Worm (Caenorhabditis elegans): ENCODE results near the gene F15E6.3.

DNA sequence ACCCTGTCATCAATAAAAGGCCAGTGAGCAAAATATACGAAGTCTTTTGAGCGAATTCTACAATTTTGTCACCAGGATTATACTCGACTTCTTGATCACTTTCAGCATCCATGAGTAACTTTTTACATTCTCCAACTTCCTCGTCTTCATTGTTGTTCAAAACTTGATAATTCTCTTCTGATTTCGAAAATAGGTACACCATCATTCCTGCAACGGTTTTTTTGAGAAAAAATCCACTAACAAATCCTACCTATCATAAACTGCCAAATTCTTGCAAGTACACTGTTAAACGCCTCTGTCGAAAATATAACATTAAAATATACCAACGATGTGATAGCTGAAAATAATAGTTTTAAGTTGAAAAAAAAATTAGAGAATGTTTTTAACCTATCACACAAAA is 50.1 kb downstream of the F15E6.3 start:
- TF ChIP-seq hlh-11 (tag; optimal IDR thresholded peaks at IDR 0.05) (no peak), hlh-30 (tag; optimal IDR thresholded peaks at IDR 0.05; ENCODE audit: insufficient read depth) (no peak), F10B5.3 (tag; optimal IDR thresholded peaks at IDR 0.05) (no peak), lsy-2 (tag; optimal IDR thresholded peaks at IDR 0.05) (no peak), nhr-11 (tag; optimal IDR thresholded peaks at IDR 0.05) (no peak), nhr-6 (tag; optimal IDR thresholded peaks at IDR 0.05) (no peak), skn-1 (tag; optimal IDR thresholded peaks at IDR 0.05) (no peak)
